Fruit fly (Drosophila melanogaster): ENCODE measurements around the gene Ssdp.

Gene Ssdp

dm6 chr3R:18164052-18164722 lies 35.2 kb downstream of the Ssdp start, which contains the start of the genes CG7218 and Cbp20 (continued):
- TF ChIP-seq stwl (tag; optimal IDR thresholded peaks at IDR 0.05) (peak; percentile 60), ham (GFP tag; IDR thresholded peaks at IDR 0.05) (no peak), CG10654 (GFP tag; optimal IDR thresholded peaks at IDR 0.05) (peak; percentile 50), ATbp (GFP tag; optimal IDR thresholded peaks at IDR 0.05) (no peak), CG43689 (GFP tag; IDR thresholded peaks at IDR 0.05) (no peak), Dek (tag; optimal IDR thresholded peaks at IDR 0.05) (peak; percentile 62), CG18619 (GFP tag; optimal IDR thresholded peaks at IDR 0.05) (peak; percentile 50), hth (optimal IDR thresholded peaks at IDR 0.05) (no peak), Dp (GFP tag; optimal IDR thresholded peaks at IDR 0.05) (peak; percentile 24), CG34376 (GFP tag; optimal IDR thresholded peaks at IDR 0.05) (peak; percentile 67), Max (GFP tag; optimal IDR thresholded peaks at IDR 0.05) (peak; percentile 76), sna (GFP tag; IDR thresholded peaks at IDR 0.05; ENCODE audit: partially characterized antibody) (peak; percentile 89), Aef1 (GFP tag; IDR thresholded peaks at IDR 0.05) (peak; percentile 69; the same call in 2 of the 3 replicates), en (GFP tag; optimal IDR thresholded peaks at IDR 0.05) (no peak), CG1233 (GFP tag; optimal IDR thresholded peaks at IDR 0.05) (peak; percentile 67), HHEX (GFP tag; optimal IDR thresholded peaks at IDR 0.05) (peak; percentile 12), tap (tag; optimal IDR thresholded peaks at IDR 0.05) (peak; percentile 49), CG13424 (tag; optimal IDR thresholded peaks at IDR 0.05) (peak; percentile 78), zen2 (GFP tag; IDR thresholded peaks at IDR 0.05; ENCODE audit: partially characterized antibody) (peak; percentile 65; the same call in 1 of the 3 replicates), Atf6 (GFP tag; IDR thresholded peaks at IDR 0.05) (peak; percentile 59), abd-A (tag; optimal IDR thresholded peaks at IDR 0.05) (peak; percentile 60), CG16813 (GFP tag; IDR thresholded peaks at IDR 0.05; ENCODE audit: partially characterized antibody) (peak; percentile 85), trh (GFP tag; optimal IDR thresholded peaks at IDR 0.05) (no peak), insv (GFP tag; optimal IDR thresholded peaks at IDR 0.05) (peak in 1 of 2 experiments; percentile 75), az2 (GFP tag; optimal IDR thresholded peaks at IDR 0.05) (peak; percentile 83), CG11504 (tag; optimal IDR thresholded peaks at IDR 0.05) (peak; percentile 70), cad (GFP tag; optimal IDR thresholded peaks at IDR 0.05) (no peak), disco-r (GFP tag; optimal IDR thresholded peaks at IDR 0.05) (no peak), Fer3 (tag; optimal IDR thresholded peaks at IDR 0.05) (peak; percentile 78), CG7839 (tag; optimal IDR thresholded peaks at IDR 0.05) (peak; percentile 65), lilli (GFP tag; optimal IDR thresholded peaks at IDR 0.05) (peak; percentile 87), dati (GFP tag; IDR thresholded peaks at IDR 0.05) (0 out of 2 replicates have a peak, but pooled peaks have one; percentile 26), CG12219 (GFP tag; optimal IDR thresholded peaks at IDR 0.05) (peak; percentile 24), row (GFP tag; IDR thresholded peaks at IDR 0.05) (peak; percentile 91), Hr3 (GFP tag; optimal IDR thresholded peaks at IDR 0.05) (peak; percentile 76), CG3407 (GFP tag; optimal IDR thresholded peaks at IDR 0.05) (no peak), CG14860 (GFP tag; IDR thresholded peaks at IDR 0.05; ENCODE audit: partially characterized antibody) (peak; percentile 68; the same call in 1 of the 3 replicates), Chrac-16 (GFP tag; optimal IDR thresholded peaks at IDR 0.05) (peak; percentile 73), caup (GFP tag; optimal IDR thresholded peaks at IDR 0.05; ENCODE audit: severe bottlenecking) (peak; percentile 63), GATAe (GFP tag; conservative IDR thresholded peaks at IDR 0.05) (no peak), CG13296 (GFP tag; optimal IDR thresholded peaks at IDR 0.05) (peak; percentile 61), jing (GFP tag; optimal IDR thresholded peaks at IDR 0.05) (no peak), tna (GFP tag; IDR thresholded peaks at IDR 0.05; ENCODE audit: partially characterized antibody) (peak; percentile 29; the same call in 1 of the 2 replicates), CG5180 (GFP tag; optimal IDR thresholded peaks at IDR 0.05) (no peak), CG4328 (GFP tag; optimal IDR thresholded peaks at IDR 0.05) (peak; percentile 47), CG3726 (GFP tag; IDR thresholded peaks at IDR 0.05) (no peak), CG1603 (tag; optimal IDR thresholded peaks at IDR 0.05) (peak; percentile 43), CG9215 (GFP tag; IDR thresholded peaks at IDR 0.05) (peak; percentile 79), CG12744 (GFP tag; optimal IDR thresholded peaks at IDR 0.05) (peak; percentile 59)

Measured in whole organism, embryonic.